Fruit fly (Drosophila melanogaster): ENCODE measurements around the gene TSG101.

The TSG101 gene

dm6 chr3L:16840540-16840939 is 1.6 kb upstream of the TSG101 start:
- peak; percentile 33 for TF ChIP-seq CG12219 (GFP tag; optimal IDR thresholded peaks at IDR 0.05)
- TF ChIP-seq Abd-B (GFP tag; optimal IDR thresholded peaks at IDR 0.05) = peak; percentile 30
- TF ChIP-seq CG11504 (tag; optimal IDR thresholded peaks at IDR 0.05) = no peak
- peak in 1 of 2 experiments; percentile 22 for TF ChIP-seq dpn (GFP tag; optimal IDR thresholded peaks at IDR 0.05)
- 0 out of 2 replicates have a peak, but pooled peaks have one; percentile 6 for TF ChIP-seq sob (GFP tag; IDR thresholded peaks at IDR 0.05)
- peak; percentile 67 for TF ChIP-seq CG2678 (tag; optimal IDR thresholded peaks at IDR 0.05)
- peak; percentile 54 for TF ChIP-seq E2f1 (GFP tag; IDR thresholded peaks at IDR 0.05)
- TF ChIP-seq CG17829 (tag; optimal IDR thresholded peaks at IDR 0.05) = no peak
- TF ChIP-seq Dek (tag; optimal IDR thresholded peaks at IDR 0.05) = peak; percentile 13
- peak; percentile 58 for TF ChIP-seq CoRest (tag; optimal IDR thresholded peaks at IDR 0.05)
- TF ChIP-seq CG6765 (GFP tag; optimal IDR thresholded peaks at IDR 0.05) = peak; percentile 15
- peak; percentile 26; the same call in 1 of the 2 replicates for TF ChIP-seq E2f2 (GFP tag; IDR thresholded peaks at IDR 0.05)
- no peak for TF ChIP-seq Sry-β (GFP tag; optimal IDR thresholded peaks at IDR 0.05)
- TF ChIP-seq CG3407 (GFP tag; optimal IDR thresholded peaks at IDR 0.05) = no peak
- TF ChIP-seq Hr51 (GFP tag; optimal IDR thresholded peaks at IDR 0.05) = peak in 1 of 2 experiments; percentile 35
- TF ChIP-seq CG30403 (GFP tag; optimal IDR thresholded peaks at IDR 0.05) = peak; percentile 44
- peak; percentile 88 for TF ChIP-seq Ets65A (GFP tag)
- peak; percentile 22; the same call in 2 of the 3 replicates for TF ChIP-seq tgo (GFP tag; IDR thresholded peaks at IDR 0.05)
- peak; percentile 53; the same call in 1 of the 3 replicates for TF ChIP-seq CG17361 (GFP tag; IDR thresholded peaks at IDR 0.05)
- TF ChIP-seq Meics (GFP tag; optimal IDR thresholded peaks at IDR 0.05) = peak; percentile 61
- TF ChIP-seq Ada2b (GFP tag; IDR thresholded peaks at IDR 0.05) = 0 out of 2 replicates have a peak, but pooled peaks have one; percentile 11
- peak; percentile 34; the same call in 1 of the 2 replicates for TF ChIP-seq Rfx (GFP tag; IDR thresholded peaks at IDR 0.05)
- 0 out of 2 replicates have a peak, but pooled peaks have one; percentile 27 for TF ChIP-seq slbo (GFP tag; IDR thresholded peaks at IDR 0.05)
- TF ChIP-seq grn (GFP tag; optimal IDR thresholded peaks at IDR 0.05) = peak; percentile 17
- peak; percentile 19 for TF ChIP-seq Sox100B (GFP tag; optimal IDR thresholded peaks at IDR 0.05)
- no peak for TF ChIP-seq CG13287 (GFP tag; IDR thresholded peaks at IDR 0.05; ENCODE audit: partially characterized antibody)
- no peak for TF ChIP-seq D19B (GFP tag; optimal IDR thresholded peaks at IDR 0.05)
- peak; percentile 4 for TF ChIP-seq HHEX (GFP tag; optimal IDR thresholded peaks at IDR 0.05)
- no peak for TF ChIP-seq CG32767 (GFP tag; IDR thresholded peaks at IDR 0.05)
- TF ChIP-seq PHDP (tag; optimal IDR thresholded peaks at IDR 0.05) = peak; percentile 16
- TF ChIP-seq CG8924 (tag; optimal IDR thresholded peaks at IDR 0.05) = peak; percentile 34
- TF ChIP-seq Hmr (GFP tag; optimal IDR thresholded peaks at IDR 0.05) = peak; percentile 37
- TF ChIP-seq crc (GFP tag; optimal IDR thresholded peaks at IDR 0.05) = peak; percentile 3
- peak; percentile 9 for TF ChIP-seq CG10209 (GFP tag; optimal IDR thresholded peaks at IDR 0.05)
- peak; percentile 16 for TF ChIP-seq CG3281 (GFP tag; optimal IDR thresholded peaks at IDR 0.05)
- peak; percentile 31 for TF ChIP-seq sd (tag; optimal IDR thresholded peaks at IDR 0.05)
- TF ChIP-seq nmo (GFP tag; optimal IDR thresholded peaks at IDR 0.05) = peak; percentile 20
- peak; percentile 9 for TF ChIP-seq Blimp-1 (GFP tag; optimal IDR thresholded peaks at IDR 0.05)
- TF ChIP-seq Rx (GFP tag; IDR thresholded peaks at IDR 0.05) = no peak
- peak; percentile 14 for TF ChIP-seq CG10147 (GFP tag; optimal IDR thresholded peaks at IDR 0.05)
- TF ChIP-seq CG7556 (GFP tag; optimal IDR thresholded peaks at IDR 0.05) = peak; percentile 71
- TF ChIP-seq CG10267 (tag; optimal IDR thresholded peaks at IDR 0.05) = peak; percentile 12
- no peak for TF ChIP-seq corto (GFP tag; optimal IDR thresholded peaks at IDR 0.05)
- peak; percentile 37 for TF ChIP-seq cwo (GFP tag; optimal IDR thresholded peaks at IDR 0.05)
- peak; percentile 16 for TF ChIP-seq CG15514 (GFP tag; optimal IDR thresholded peaks at IDR 0.05)
- peak; percentile 6 for TF ChIP-seq Hsf (GFP tag; optimal IDR thresholded peaks at IDR 0.05)
- TF ChIP-seq ranshi (GFP tag; IDR thresholded peaks at IDR 0.05) = 0 out of 2 replicates have a peak, but pooled peaks have one; percentile 30
- peak; percentile 23 for TF ChIP-seq Fer3 (tag; optimal IDR thresholded peaks at IDR 0.05)
- peak; percentile 13 for TF ChIP-seq bab2 (GFP tag; optimal IDR thresholded peaks at IDR 0.05)
